Fruit fly (Drosophila melanogaster) whole organism, embryonic: ENCODE data around the gene psh.

ENCODE experiments used
- Adf1 ChIP-seq: fragments of 200-800 bp; sonication (Bioruptor generic); IDR thresholded peaks from 2 replicates; pipeline ENCODE4 v1.3.6; 2022; ENCODE audit warnings: missing biosample characterization, missing genetic modification characterization
- CG11560 ChIP-seq: fragments of 200-800 bp; sonication (Bioruptor generic); IDR thresholded peaks from 3 replicates; pipeline ENCODE4 v1.3.6; 2022; ENCODE audit warnings: missing biosample characterization, missing genetic modification characterization
- CG11723 ChIP-seq: fragments of 200-800 bp; sonication (Bioruptor generic); optimal IDR thresholded peaks from 2 replicates; lab custom pipeline; 2017; ENCODE audit warnings: missing biosample characterization, mild to moderate bottlenecking, missing genetic modification characterization
- CG13123 ChIP-seq: fragments of 200-800 bp; sonication (Bioruptor generic); optimal IDR thresholded peaks from 2 replicates; lab custom pipeline; 2016; ENCODE audit warnings: missing biosample characterization, missing genetic modification characterization
- CG13424 ChIP-seq: fragments of 200-800 bp; sonication (Bioruptor generic); optimal IDR thresholded peaks from 2 replicates; lab custom pipeline; 2019; ENCODE audit warnings: missing biosample characterization, mild to moderate bottlenecking, missing genetic modification characterization, moderate library complexity
- CG17328 ChIP-seq: fragments of 200-800 bp; sonication (Bioruptor generic); IDR thresholded peaks from 2 replicates; pipeline ENCODE4 v1.3.6; 2022; ENCODE audit warnings: missing biosample characterization, missing genetic modification characterization
- CG2120 ChIP-seq: fragments of 200-800 bp; sonication (Bioruptor generic); optimal IDR thresholded peaks from 3 replicates; lab custom pipeline; 2016; ENCODE audit warnings: missing biosample characterization, missing genetic modification characterization
- CG3281 ChIP-seq: fragments of 200-800 bp; sonication (Bioruptor generic); optimal IDR thresholded peaks from 3 replicates; lab custom pipeline; 2017; ENCODE audit warnings: missing biosample characterization, mild to moderate bottlenecking, missing genetic modification characterization
- CG4282 ChIP-seq: fragments of 200-800 bp; sonication (Bioruptor generic); optimal IDR thresholded peaks from 2 replicates; lab custom pipeline; 2016; ENCODE audit warnings: missing biosample characterization, missing genetic modification characterization
- CG4730 ChIP-seq: fragments of 200-800 bp; sonication (Bioruptor generic); IDR thresholded peaks from 2 replicates; pipeline ENCODE4 v1.3.6; 2022; ENCODE audit warnings: missing biosample characterization, missing genetic modification characterization
- CG6175 ChIP-seq: fragments of 200-800 bp; sonication (Bioruptor generic); IDR thresholded peaks from 3 replicates; pipeline ENCODE4 v1.3.6; 2022; ENCODE audit warnings: missing biosample characterization, missing genetic modification characterization
- CG7357 ChIP-seq: fragments of 200-800 bp; sonication (Bioruptor generic); IDR thresholded peaks from 3 replicates; pipeline ENCODE4 v1.3.6; 2022; ENCODE audit warnings: missing biosample characterization, missing genetic modification characterization
- CG7556 ChIP-seq: fragments of 200-800 bp; sonication (Bioruptor generic); optimal IDR thresholded peaks from 2 replicates; lab custom pipeline; 2017; ENCODE audit warnings: missing biosample characterization, mild to moderate bottlenecking, missing genetic modification characterization
- CG8290 ChIP-seq, 3 experiments: fragments of 200-800 bp; sonication (Bioruptor generic); optimal IDR thresholded peaks; 2 replicates each; lab custom pipeline; 2016 to 2019; ENCODE audit warnings: missing biosample characterization in 3 of 3, missing genetic modification characterization in 3 of 3, mild to moderate bottlenecking in 2 of 3, moderate library complexity in 1 of 3
- CG9876 ChIP-seq: fragments of 200-800 bp; sonication (Bioruptor generic); optimal IDR thresholded peaks from 2 replicates; lab custom pipeline; 2016; ENCODE audit warnings: missing biosample characterization, missing genetic modification characterization
- Deaf1 ChIP-seq: fragments of 200-800 bp; optimal IDR thresholded peaks from 3 replicates; lab custom pipeline; 2019; ENCODE audit warnings: missing biosample characterization, mild to moderate bottlenecking, missing genetic modification characterization, moderate library complexity
- Dfd ChIP-seq, 2 experiments: fragments of >200 bp; optimal IDR thresholded peaks; 2 replicates each; lab custom pipeline; 2017; ENCODE audit warnings: missing biosample characterization in 2 of 2, missing genetic modification characterization in 2 of 2
- H2.0 ChIP-seq: fragments of 200-800 bp; sonication (Bioruptor generic); IDR thresholded peaks from 2 replicates; pipeline ENCODE4 v1.3.6; 2022; ENCODE audit warnings: missing biosample characterization, missing genetic modification characterization
- HLH4C ChIP-seq: fragments of 200-800 bp; sonication (Bioruptor generic); IDR thresholded peaks from 3 replicates; pipeline ENCODE4 v1.3.6; 2022; ENCODE audit warnings: missing biosample characterization, missing genetic modification characterization; ENCODE audit not compliant: partially characterized antibody
- Jarid2 ChIP-seq: fragments of 200-800 bp; sonication (Bioruptor generic); optimal IDR thresholded peaks from 3 replicates; lab custom pipeline; 2017; ENCODE audit warnings: mild to moderate bottlenecking, missing biosample characterization, missing genetic modification reagents, missing genetic modification characterization
- MBD-R2 ChIP-seq: fragments of 200-800 bp; sonication (Bioruptor generic); IDR thresholded peaks from 2 replicates; pipeline ENCODE4 v1.3.6; 2022; ENCODE audit warnings: missing biosample characterization, missing genetic modification characterization
- NK7.1 ChIP-seq: fragments of 200-800 bp; sonication (Bioruptor generic); optimal IDR thresholded peaks from 3 replicates; lab custom pipeline; 2016; ENCODE audit warnings: missing biosample characterization, missing genetic modification characterization
- Nf-YB ChIP-seq: fragments of 200-800 bp; sonication (Bioruptor generic); optimal IDR thresholded peaks from 3 replicates; lab custom pipeline; 2019; ENCODE audit warnings: missing biosample characterization, mild to moderate bottlenecking, missing genetic modification characterization, moderate library complexity
- Optix ChIP-seq: fragments of 200-800 bp; sonication (Bioruptor generic); IDR thresholded peaks from 3 replicates; pipeline ENCODE4 v1.3.6; 2022; ENCODE audit warnings: missing biosample characterization, missing genetic modification characterization
- Pdp1 ChIP-seq, 2 experiments: fragments of 200-800 bp; sonication (Bioruptor generic); optimal IDR thresholded peaks; 3 replicates each; lab custom pipeline; 2016; ENCODE audit warnings: missing biosample characterization in 2 of 2, missing genetic modification characterization in 2 of 2, mild to moderate bottlenecking in 1 of 2, moderate library complexity in 1 of 2
- Ravus ChIP-seq: fragments of 200-800 bp; sonication (Bioruptor generic); IDR thresholded peaks from 2 replicates; pipeline ENCODE4 v1.3.6; 2022; ENCODE audit warnings: missing biosample characterization, missing genetic modification characterization
- Six4 ChIP-seq: fragments of 200-800 bp; sonication (Bioruptor generic); optimal IDR thresholded peaks from 2 replicates; lab custom pipeline; 2016; ENCODE audit warnings: missing biosample characterization, missing genetic modification characterization
- TFAM ChIP-seq: fragments of 200-800 bp; sonication (Bioruptor generic); optimal IDR thresholded peaks from 2 replicates; lab custom pipeline; 2017; ENCODE audit warnings: missing biosample characterization, missing genetic modification characterization, inconsistent platforms
- ato ChIP-seq: fragments of 200-800 bp; sonication (Bioruptor generic); IDR thresholded peaks from 2 replicates; pipeline ENCODE4 v1.3.6; 2022; ENCODE audit warnings: missing biosample characterization, missing genetic modification characterization; ENCODE audit not compliant: partially characterized antibody
- az2 ChIP-seq: fragments of 200-800 bp; sonication (Bioruptor generic); optimal IDR thresholded peaks from 3 replicates; lab custom pipeline; 2016; ENCODE audit warnings: missing biosample characterization, missing genetic modification characterization
- btn ChIP-seq: fragments of 200-800 bp; sonication (Bioruptor generic); optimal IDR thresholded peaks from 2 replicates; lab custom pipeline; 2016; ENCODE audit warnings: missing biosample characterization, missing genetic modification characterization
- cato ChIP-seq: fragments of 200-800 bp; sonication (Bioruptor generic); optimal IDR thresholded peaks from 2 replicates; lab custom pipeline; 2016; ENCODE audit warnings: missing biosample characterization, missing genetic modification characterization, borderline replicate concordance
- chn ChIP-seq: fragments of 200-800 bp; sonication (Bioruptor generic); optimal IDR thresholded peaks from 2 replicates; lab custom pipeline; 2016; ENCODE audit warnings: missing biosample characterization, missing genetic modification characterization
- danr ChIP-seq: fragments of 200-800 bp; sonication (Bioruptor generic); IDR thresholded peaks from 2 replicates; pipeline ENCODE4 v1.3.6; 2022; ENCODE audit warnings: missing biosample characterization, missing genetic modification characterization
- en ChIP-seq: fragments of 200-800 bp; sonication (Bioruptor generic); optimal IDR thresholded peaks from 2 replicates; lab custom pipeline; 2016; ENCODE audit warnings: missing biosample characterization, missing genetic modification characterization
- fd102C ChIP-seq: fragments of 200-800 bp; sonication (Bioruptor generic); optimal IDR thresholded peaks from 2 replicates; lab custom pipeline; 2018; ENCODE audit warnings: missing biosample characterization, mild to moderate bottlenecking, missing genetic modification characterization, moderate library complexity
- fd96Cb ChIP-seq: fragments of 200-800 bp; sonication (Bioruptor generic); optimal IDR thresholded peaks from 2 replicates; lab custom pipeline; 2018; ENCODE audit warnings: missing biosample characterization, mild to moderate bottlenecking, missing genetic modification characterization, moderate library complexity
- fru ChIP-seq: fragments of >200 bp; optimal IDR thresholded peaks from 2 replicates; lab custom pipeline; 2017
- jumu ChIP-seq: fragments of 200-800 bp; sonication (Bioruptor generic); optimal IDR thresholded peaks from 3 replicates; lab custom pipeline; 2016; ENCODE audit warnings: missing biosample characterization, missing genetic modification characterization
- knrl ChIP-seq: fragments of 200-800 bp; sonication (Bioruptor generic); IDR thresholded peaks from 3 replicates; pipeline ENCODE4 v1.3.6; 2022; ENCODE audit warnings: missing biosample characterization, missing genetic modification characterization; ENCODE audit not compliant: partially characterized antibody
- maf-S ChIP-seq: fragments of 200-800 bp; sonication (Bioruptor generic); optimal IDR thresholded peaks from 2 replicates; lab custom pipeline; 2016; ENCODE audit warnings: missing biosample characterization, missing genetic modification characterization
- mam ChIP-seq: fragments of 200-800 bp; sonication (Bioruptor generic); optimal IDR thresholded peaks from 3 replicates; lab custom pipeline; 2016; ENCODE audit warnings: missing biosample characterization, missing genetic modification characterization
- nom ChIP-seq: fragments of 200-800 bp; sonication (Bioruptor generic); optimal IDR thresholded peaks from 2 replicates; lab custom pipeline; 2017; ENCODE audit warnings: missing biosample characterization, missing genetic modification characterization, mild to moderate bottlenecking, moderate library complexity, missing genetic modification reagents
- pzg ChIP-seq: fragments of 200-800 bp; sonication (Bioruptor generic); optimal IDR thresholded peaks from 3 replicates; lab custom pipeline; 2018; ENCODE audit warnings: missing biosample characterization, mild to moderate bottlenecking, missing genetic modification characterization, moderate library complexity
- scrt ChIP-seq: fragments of 200-800 bp; sonication (Bioruptor generic); optimal IDR thresholded peaks from 2 replicates; lab custom pipeline; 2018; ENCODE audit warnings: missing biosample characterization, mild to moderate bottlenecking, missing genetic modification characterization, moderate library complexity
- sim ChIP-seq: fragments of 200-800 bp; sonication (Bioruptor generic); IDR thresholded peaks from 2 replicates; pipeline ENCODE4 v1.3.6; 2022; ENCODE audit warnings: missing biosample characterization, missing genetic modification characterization
- sima ChIP-seq: fragments of 200-800 bp; sonication (Bioruptor generic); optimal IDR thresholded peaks from 2 replicates; lab custom pipeline; 2016; ENCODE audit warnings: missing biosample characterization, missing genetic modification characterization
- sna ChIP-seq: fragments of 200-800 bp; sonication (Bioruptor generic); IDR thresholded peaks from 2 replicates; pipeline ENCODE4 v1.3.6; 2022; ENCODE audit warnings: missing biosample characterization, missing genetic modification characterization; ENCODE audit not compliant: partially characterized antibody
- sug ChIP-seq: fragments of 200-800 bp; optimal IDR thresholded peaks from 2 replicates; lab custom pipeline; 2019; ENCODE audit warnings: missing biosample characterization, mild to moderate bottlenecking, missing genetic modification characterization, moderate library complexity
- tna ChIP-seq: fragments of 200-800 bp; sonication (Bioruptor generic); IDR thresholded peaks from 2 replicates; pipeline ENCODE4 v1.3.6; 2022; ENCODE audit warnings: missing biosample characterization, missing genetic modification characterization; ENCODE audit not compliant: partially characterized antibody
- trh ChIP-seq: fragments of 200-800 bp; sonication (Bioruptor generic); optimal IDR thresholded peaks from 2 replicates; lab custom pipeline; 2016; ENCODE audit warnings: missing biosample characterization, missing genetic modification characterization

psh gene

DNA sequence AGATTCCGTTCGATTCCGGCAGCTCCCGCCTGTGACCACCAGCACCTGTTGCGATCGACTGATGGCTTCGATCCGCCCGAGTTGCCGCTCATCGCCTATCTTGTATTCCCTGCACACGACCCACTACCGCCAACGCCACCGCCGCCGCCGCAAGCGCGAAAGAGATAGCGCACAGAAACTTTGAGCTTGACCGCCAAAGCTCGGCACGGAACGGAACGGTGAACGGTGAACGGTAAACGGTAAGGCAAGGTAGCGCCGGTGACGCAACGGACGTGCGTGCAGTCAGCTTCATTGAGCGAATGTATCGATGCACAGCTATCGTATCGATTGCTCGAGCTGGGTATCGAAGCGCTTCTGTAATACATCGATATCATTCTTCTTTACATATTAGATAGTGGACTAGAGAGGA is 25.6 kb upstream of the psh start, which contains the start of gene Ggt-1 (continued):
- TF ChIP-seq CG9876 (no peak), sima (GFP tag; lab: Kevin White, UChicago) (no peak), fd102C (GFP tag; lab: Kevin White, UChicago) (no peak), ato (GFP tag; lab: Robert Waterston, UW) (peak; percentile 94), sna (GFP tag; lab: Robert Waterston, UW) (peak; percentile 92), CG6175 (GFP tag; lab: Robert Waterston, UW) (0 out of 3 replicates have a peak, but pooled peaks have one; percentile 51), Pdp1 (GFP tag; optimal IDR thresholded peaks at IDR 0.05; lab: Kevin White, UChicago) (peak in 1 of 2 experiments; percentile 93), CG4282 (GFP tag; lab: Kevin White, UChicago) (no peak), scrt (GFP tag; lab: Kevin White, UChicago) (no peak), CG4730 (no peak), HLH4C (GFP tag; lab: Robert Waterston, UW) (peak; percentile 98), jumu (GFP tag; lab: Kevin White, UChicago) (no peak), knrl (GFP tag; lab: Robert Waterston, UW) (peak; percentile 91), NK7.1 (GFP tag; lab: Kevin White, UChicago) (no peak), TFAM (GFP tag; lab: Kevin White, UChicago) (no peak), Optix (GFP tag; lab: Robert Waterston, UW) (no peak), fd96Cb (tag; lab: Kevin White, UChicago) (no peak), sim (GFP tag; lab: Robert Waterston, UW) (no peak), maf-S (GFP tag; lab: Kevin White, UChicago) (no peak), MBD-R2 (GFP tag; lab: Robert Waterston, UW) (peak; percentile 23; the same call in 1 of the 2 replicates), CG13123 (GFP tag; lab: Kevin White, UChicago) (no peak), CG11723 (no peak), nom (GFP tag; lab: Kevin White, UChicago) (no peak), danr (GFP tag; lab: Robert Waterston, UW) (no peak), CG17328 (GFP tag; lab: Robert Waterston, UW) (no peak), pzg (GFP tag; lab: Kevin White, UChicago) (peak; percentile 76), CG8290 (GFP tag; optimal IDR thresholded peaks at IDR 0.05; lab: Kevin White, UChicago) (peak; percentile 79), CG8290 (tag; optimal IDR thresholded peaks at IDR 0.05; lab: Kevin White, UChicago) (peak; percentile 67 to 83), chn (GFP tag; lab: Kevin White, UChicago) (peak; percentile 1), Jarid2 (GFP tag; lab: Kevin White, UChicago) (peak; percentile 72), cato (GFP tag; lab: Kevin White, UChicago) (no peak), btn (no peak), CG11560 (tag; lab: Robert Waterston, UW) (no peak), fru (lab: Kevin White, UChicago) (no peak), mam (GFP tag; lab: Kevin White, UChicago) (no peak), az2 (no peak), Deaf1 (tag; lab: Kevin White, UChicago) (peak; percentile 68), Dfd (GFP tag; optimal IDR thresholded peaks at IDR 0.05; lab: Kevin White, UChicago) (no peak), Ravus (GFP tag; lab: Robert Waterston, UW) (no peak), CG3281 (GFP tag; lab: Kevin White, UChicago) (no peak), CG7556 (no peak), tna (GFP tag; lab: Robert Waterston, UW) (peak; percentile 94), CG13424 (tag; lab: Kevin White, UChicago) (no peak), CG7357 (GFP tag; lab: Robert Waterston, UW) (no peak), Nf-YB (no peak), en (no peak), Six4 (no peak), sug (tag; lab: Kevin White, UChicago) (peak; percentile 46), H2.0 (no peak), CG2120 (no peak), trh (GFP tag; lab: Kevin White, UChicago) (no peak), Adf1 (GFP tag; lab: Robert Waterston, UW) (peak; percentile 48; the same call in 1 of the 2 replicates)
